Fruit fly (Drosophila melanogaster) whole organism, embryonic: ENCODE measurements around the gene awd.

Experiments used
- Ada2b ChIP-seq: fragments of 200-800 bp; sonication (Bioruptor generic); IDR thresholded peaks from 2 replicates; pipeline ENCODE4 v1.3.6; 2022; ENCODE audit warnings: missing biosample characterization, missing genetic modification characterization
- Asciz ChIP-seq: fragments of 200-800 bp; sonication (Bioruptor generic); optimal IDR thresholded peaks from 2 replicates; lab custom pipeline; 2017; ENCODE audit warnings: missing biosample characterization, mild to moderate bottlenecking, missing genetic modification characterization, missing genetic modification reagents
- Bteb2 ChIP-seq: fragments of 200-800 bp; sonication (Bioruptor generic); optimal IDR thresholded peaks from 2 replicates; lab custom pipeline; 2016; ENCODE audit warnings: missing biosample characterization, missing genetic modification characterization
- CG10274 ChIP-seq: fragments of 200-800 bp; sonication (Bioruptor generic); optimal IDR thresholded peaks from 3 replicates; lab custom pipeline; 2017; ENCODE audit warnings: missing biosample characterization, mild to moderate bottlenecking, missing genetic modification characterization
- CG10654 ChIP-seq: fragments of 200-800 bp; sonication (Bioruptor generic); optimal IDR thresholded peaks from 2 replicates; lab custom pipeline; 2016; ENCODE audit warnings: missing biosample characterization, missing genetic modification characterization
- CG11560 ChIP-seq: fragments of 200-800 bp; sonication (Bioruptor generic); IDR thresholded peaks from 3 replicates; pipeline ENCODE4 v1.3.6; 2022; ENCODE audit warnings: missing biosample characterization, missing genetic modification characterization
- CG11723 ChIP-seq: fragments of 200-800 bp; sonication (Bioruptor generic); optimal IDR thresholded peaks from 2 replicates; lab custom pipeline; 2017; ENCODE audit warnings: missing biosample characterization, mild to moderate bottlenecking, missing genetic modification characterization
- CG12071 ChIP-seq: fragments of 200-800 bp; sonication (Bioruptor generic); optimal IDR thresholded peaks from 3 replicates; lab custom pipeline; 2018; ENCODE audit warnings: missing biosample characterization, mild to moderate bottlenecking, missing genetic modification characterization
- CG1529 ChIP-seq: fragments of 200-800 bp; sonication (Bioruptor generic); optimal IDR thresholded peaks from 3 replicates; lab custom pipeline; 2018; ENCODE audit warnings: missing biosample characterization, missing genetic modification characterization
- CG15601 ChIP-seq: fragments of 200-800 bp; sonication (Bioruptor generic); optimal IDR thresholded peaks from 3 replicates; lab custom pipeline; 2019; ENCODE audit warnings: missing biosample characterization, mild to moderate bottlenecking, missing genetic modification characterization, moderate library complexity
- CG17912 ChIP-seq: fragments of 200-800 bp; sonication (Bioruptor generic); optimal IDR thresholded peaks from 2 replicates; lab custom pipeline; 2018; ENCODE audit warnings: missing biosample characterization, mild to moderate bottlenecking, missing genetic modification characterization
- CG2129 ChIP-seq: fragments of 200-800 bp; sonication (Bioruptor generic); IDR thresholded peaks from 2 replicates; pipeline ENCODE4 v1.3.6; 2022; ENCODE audit warnings: missing biosample characterization, missing genetic modification characterization; ENCODE audit not compliant: partially characterized antibody
- CG31224 ChIP-seq: fragments of 200-800 bp; sonication (Bioruptor generic); IDR thresholded peaks from 2 replicates; pipeline ENCODE4 v1.3.6; 2022; ENCODE audit warnings: missing biosample characterization, missing genetic modification characterization
- CG31388 ChIP-seq: fragments of 200-800 bp; sonication (Bioruptor generic); optimal IDR thresholded peaks from 2 replicates; lab custom pipeline; 2016; ENCODE audit warnings: missing biosample characterization, missing genetic modification characterization
- CG3281 ChIP-seq: fragments of 200-800 bp; sonication (Bioruptor generic); optimal IDR thresholded peaks from 3 replicates; lab custom pipeline; 2017; ENCODE audit warnings: missing biosample characterization, mild to moderate bottlenecking, missing genetic modification characterization
- CG4404 ChIP-seq: fragments of 200-800 bp; sonication (Bioruptor generic); IDR thresholded peaks from 2 replicates; pipeline ENCODE4 v1.3.6; 2022; ENCODE audit warnings: missing biosample characterization, missing genetic modification characterization
- CG6254 ChIP-seq: fragments of 200-800 bp; sonication (Bioruptor generic); optimal IDR thresholded peaks from 3 replicates; lab custom pipeline; 2017; ENCODE audit warnings: mild to moderate bottlenecking, missing biosample characterization, missing genetic modification reagents, missing genetic modification characterization
- CG6854 ChIP-seq: fragments of 200-800 bp; sonication (Bioruptor generic); optimal IDR thresholded peaks from 3 replicates; lab custom pipeline; 2017; ENCODE audit warnings: missing biosample characterization, mild to moderate bottlenecking, missing genetic modification characterization
- CG7271 ChIP-seq: fragments of 200-800 bp; sonication (Bioruptor generic); optimal IDR thresholded peaks from 2 replicates; lab custom pipeline; 2018; ENCODE audit warnings: missing biosample characterization, mild to moderate bottlenecking, missing genetic modification characterization, moderate library complexity
- CG8924 ChIP-seq: fragments of 200-800 bp; optimal IDR thresholded peaks from 3 replicates; lab custom pipeline; 2019; ENCODE audit warnings: missing biosample characterization, mild to moderate bottlenecking, missing genetic modification characterization, moderate library complexity
- CG8944 ChIP-seq: fragments of 200-800 bp; sonication (Bioruptor generic); optimal IDR thresholded peaks from 3 replicates; lab custom pipeline; 2016; ENCODE audit warnings: missing biosample characterization, missing genetic modification characterization
- CG9437 ChIP-seq: fragments of 200-800 bp; sonication (Bioruptor generic); optimal IDR thresholded peaks from 2 replicates; lab custom pipeline; 2018; ENCODE audit warnings: missing biosample characterization, mild to moderate bottlenecking, missing genetic modification characterization
- CG9797 ChIP-seq: fragments of 200-800 bp; sonication (Bioruptor generic); optimal IDR thresholded peaks from 3 replicates; lab custom pipeline; 2018; ENCODE audit warnings: missing biosample characterization, mild to moderate bottlenecking, missing genetic modification characterization
- D19B ChIP-seq: fragments of 200-800 bp; sonication (Bioruptor generic); optimal IDR thresholded peaks from 2 replicates; lab custom pipeline; 2017; ENCODE audit warnings: missing biosample characterization, mild to moderate bottlenecking, missing genetic modification characterization
- Dbx ChIP-seq: fragments of 200-800 bp; sonication (Bioruptor generic); IDR thresholded peaks from 3 replicates; pipeline ENCODE4 v1.3.6; 2022; ENCODE audit warnings: missing biosample characterization, missing genetic modification characterization
- Dip2 ChIP-seq: fragments of 200-800 bp; sonication (Bioruptor generic); IDR thresholded peaks from 2 replicates; pipeline ENCODE4 v1.3.6; 2022; ENCODE audit warnings: missing biosample characterization, missing genetic modification characterization
- Dip3 ChIP-seq: fragments of 200-800 bp; sonication (Bioruptor generic); optimal IDR thresholded peaks from 3 replicates; lab custom pipeline; 2016; ENCODE audit warnings: missing biosample characterization, missing genetic modification characterization
- Fer1 ChIP-seq: fragments of 200-800 bp; sonication (Bioruptor generic); optimal IDR thresholded peaks from 2 replicates; lab custom pipeline; 2017; ENCODE audit warnings: missing biosample characterization, mild to moderate bottlenecking, missing genetic modification characterization
- Fer2 ChIP-seq: fragments of 200-800 bp; sonication (Bioruptor generic); optimal IDR thresholded peaks from 2 replicates; lab custom pipeline; 2018; ENCODE audit warnings: missing biosample characterization, mild to moderate bottlenecking, missing genetic modification characterization, moderate library complexity
- Hand ChIP-seq: fragments of 200-800 bp; sonication (Bioruptor generic); optimal IDR thresholded peaks from 2 replicates; lab custom pipeline; 2017; ENCODE audit warnings: mild to moderate bottlenecking, missing biosample characterization, missing genetic modification reagents, missing genetic modification characterization
- Hsf ChIP-seq: fragments of 200-800 bp; sonication (Bioruptor generic); optimal IDR thresholded peaks from 3 replicates; lab custom pipeline; 2016; ENCODE audit warnings: missing biosample characterization, missing genetic modification characterization
- NC2β ChIP-seq: fragments of 200-800 bp; sonication (Bioruptor generic); optimal IDR thresholded peaks from 2 replicates; lab custom pipeline; 2016; ENCODE audit warnings: missing biosample characterization, missing genetic modification characterization
- Nf-YB ChIP-seq: fragments of 200-800 bp; sonication (Bioruptor generic); optimal IDR thresholded peaks from 3 replicates; lab custom pipeline; 2019; ENCODE audit warnings: missing biosample characterization, mild to moderate bottlenecking, missing genetic modification characterization, moderate library complexity
- Opbp ChIP-seq: fragments of 200-800 bp; sonication (Bioruptor generic); IDR thresholded peaks from 3 replicates; pipeline ENCODE4 v1.3.6; 2022; ENCODE audit warnings: missing biosample characterization, missing genetic modification characterization; ENCODE audit not compliant: partially characterized antibody
- Xrp1 ChIP-seq: fragments of 200-800 bp; sonication (Bioruptor generic); IDR thresholded peaks from 2 replicates; pipeline ENCODE4 v1.3.6; 2022; ENCODE audit warnings: missing biosample characterization, missing genetic modification characterization
- ac ChIP-seq: fragments of 200-800 bp; sonication (Bioruptor generic); optimal IDR thresholded peaks from 3 replicates; lab custom pipeline; 2017; ENCODE audit warnings: missing biosample characterization, mild to moderate bottlenecking, missing genetic modification characterization
- chn ChIP-seq: fragments of 200-800 bp; sonication (Bioruptor generic); optimal IDR thresholded peaks from 2 replicates; lab custom pipeline; 2016; ENCODE audit warnings: missing biosample characterization, missing genetic modification characterization
- fd3F ChIP-seq: fragments of 200-800 bp; sonication (Bioruptor generic); optimal IDR thresholded peaks from 2 replicates; lab custom pipeline; 2018; ENCODE audit warnings: missing biosample characterization, mild to moderate bottlenecking, missing genetic modification characterization, moderate library complexity
- her ChIP-seq: fragments of 200-800 bp; sonication (Bioruptor generic); optimal IDR thresholded peaks from 2 replicates; lab custom pipeline; 2016; ENCODE audit warnings: missing biosample characterization, missing genetic modification characterization
- insv ChIP-seq, 2 experiments: fragments of 200-800 bp; sonication (Bioruptor generic); optimal IDR thresholded peaks; 3 replicates each; lab custom pipeline; 2016 to 2018; ENCODE audit warnings: missing biosample characterization in 2 of 2, missing genetic modification characterization in 2 of 2
- kni ChIP-seq: fragments of 200-800 bp; sonication (Bioruptor generic); optimal IDR thresholded peaks from 3 replicates; lab custom pipeline; 2017; ENCODE audit warnings: mild to moderate bottlenecking, missing biosample characterization, missing genetic modification reagents, missing genetic modification characterization
- lola ChIP-seq, 3 experiments: fragments of >200 bp in 2 of 3; fragments of 200-800 bp in 1 of 3; sonication (Bioruptor generic) in 1 of 3; optimal IDR thresholded peaks; 2 replicates each; lab custom pipeline; 2017 to 2019; ENCODE audit warnings: missing biosample characterization in 3 of 3, missing genetic modification characterization in 3 of 3, mild to moderate bottlenecking in 1 of 3, moderate library complexity in 1 of 3
- mld ChIP-seq: fragments of 200-800 bp; sonication (Bioruptor generic); IDR thresholded peaks from 3 replicates; pipeline ENCODE4 v1.3.6; 2022; ENCODE audit warnings: missing biosample characterization, missing genetic modification characterization; ENCODE audit not compliant: partially characterized antibody
- nerfin-1 ChIP-seq: fragments of 200-800 bp; sonication (Bioruptor generic); optimal IDR thresholded peaks from 3 replicates; lab custom pipeline; 2019; ENCODE audit warnings: missing biosample characterization, mild to moderate bottlenecking, missing genetic modification characterization, moderate library complexity
- nmo ChIP-seq: fragments of 200-800 bp; sonication (Bioruptor generic); optimal IDR thresholded peaks from 2 replicates; lab custom pipeline; 2018; ENCODE audit warnings: missing biosample characterization, mild to moderate bottlenecking, missing genetic modification characterization, moderate library complexity
- pita ChIP-seq: fragments of 200-800 bp; sonication (Bioruptor generic); optimal IDR thresholded peaks from 2 replicates; lab custom pipeline; 2017; ENCODE audit warnings: missing biosample characterization, mild to moderate bottlenecking, missing genetic modification characterization
- rib ChIP-seq: fragments of 200-800 bp; sonication (Bioruptor generic); IDR thresholded peaks from 2 replicates; pipeline ENCODE4 v1.3.6; 2022; ENCODE audit warnings: missing biosample characterization, missing genetic modification characterization
- trh ChIP-seq: fragments of 200-800 bp; sonication (Bioruptor generic); optimal IDR thresholded peaks from 2 replicates; lab custom pipeline; 2016; ENCODE audit warnings: missing biosample characterization, missing genetic modification characterization
- zen2 ChIP-seq: fragments of 200-800 bp; sonication (Bioruptor generic); IDR thresholded peaks from 3 replicates; pipeline ENCODE4 v1.3.6; 2022; ENCODE audit warnings: missing biosample characterization, missing genetic modification characterization; ENCODE audit not compliant: partially characterized antibody

The awd gene

DNA sequence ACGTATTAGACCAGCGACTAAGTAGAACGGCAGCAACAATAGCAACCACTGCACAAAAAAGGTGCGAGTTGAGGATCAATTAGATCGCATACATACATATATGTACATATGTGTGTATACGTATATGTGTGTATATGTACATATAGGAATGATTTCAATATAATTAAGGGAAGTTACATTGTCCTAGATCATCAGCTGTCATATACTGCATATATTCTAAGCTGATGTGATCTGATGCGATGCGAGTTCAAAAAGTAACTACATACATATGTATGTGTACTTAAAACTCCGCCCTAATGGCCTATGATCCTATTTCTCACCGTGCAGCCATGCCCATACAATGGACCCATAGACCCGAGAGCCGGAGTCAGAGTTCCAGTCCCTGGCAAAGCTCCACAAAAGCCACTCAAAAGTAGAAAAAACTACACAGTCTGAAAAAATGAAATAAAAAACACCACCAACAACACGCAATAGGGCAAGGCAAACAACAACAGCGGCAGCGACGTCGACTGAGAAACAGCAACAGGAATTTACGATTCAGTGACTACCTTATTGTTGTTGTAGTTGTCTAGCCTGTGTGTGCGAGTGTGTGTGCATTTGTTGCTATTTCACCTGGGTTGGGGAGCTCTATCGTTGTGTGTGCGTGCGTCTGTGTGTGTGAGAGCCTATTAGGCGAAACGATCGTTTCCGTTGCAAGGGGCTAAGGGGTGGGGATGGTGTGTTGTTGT, 22.5 kb downstream of the awd start (continued):
- TF ChIP-seq Fer2 (tag; lab: Kevin White, UChicago): no peak
- no peak for TF ChIP-seq Nf-YB (GFP tag; lab: Kevin White, UChicago)
- no peak for TF ChIP-seq Dip2
- TF ChIP-seq CG31224 (GFP tag; lab: Robert Waterston, UW): no peak
- TF ChIP-seq CG9437 (GFP tag; lab: Kevin White, UChicago): no peak
- TF ChIP-seq CG10274: no peak
- TF ChIP-seq CG1529 (GFP tag; lab: Kevin White, UChicago): no peak
- TF ChIP-seq CG11560 (tag; lab: Robert Waterston, UW): no peak
- no peak for TF ChIP-seq chn
- TF ChIP-seq kni (GFP tag; lab: Kevin White, UChicago): peak; percentile 55
- peak; percentile 35 for TF ChIP-seq CG8924
- TF ChIP-seq Opbp: no peak
- no peak for TF ChIP-seq fd3F
- no peak for TF ChIP-seq CG15601
- TF ChIP-seq rib (GFP tag; lab: Robert Waterston, UW): no peak
- TF ChIP-seq mld (GFP tag; lab: Robert Waterston, UW): no peak
- TF ChIP-seq CG9797: no peak
- TF ChIP-seq CG12071: no peak
- TF ChIP-seq pita (GFP tag; lab: Kevin White, UChicago): no peak
- no peak for TF ChIP-seq Dip3 (GFP tag; lab: Kevin White, UChicago)
- no peak for TF ChIP-seq Hsf
- TF ChIP-seq Asciz (GFP tag; lab: Kevin White, UChicago): no peak
- TF ChIP-seq CG3281: peak; percentile 25
- no peak for TF ChIP-seq CG4404
- TF ChIP-seq CG7271: no peak
- no peak for TF ChIP-seq Dbx
- TF ChIP-seq CG10654 (GFP tag; lab: Kevin White, UChicago): no peak
- no peak for TF ChIP-seq trh (GFP tag; lab: Kevin White, UChicago)
- no peak for TF ChIP-seq nerfin-1 (tag; lab: Kevin White, UChicago)
- no peak for TF ChIP-seq Bteb2 (GFP tag; lab: Kevin White, UChicago)
- peak; percentile 28; the same call in 1 of the 2 replicates for TF ChIP-seq Xrp1 (GFP tag; lab: Robert Waterston, UW)
- peak in 1 of 3 experiments; percentile 5 for TF ChIP-seq lola (GFP tag; optimal IDR thresholded peaks at IDR 0.05; lab: Kevin White, UChicago)
- TF ChIP-seq ac: no peak
- no peak for TF ChIP-seq CG2129 (GFP tag; lab: Robert Waterston, UW)
- no peak for TF ChIP-seq Hand (GFP tag; lab: Kevin White, UChicago)
- no peak for TF ChIP-seq Ada2b
- TF ChIP-seq D19B (GFP tag; lab: Kevin White, UChicago): no peak
- TF ChIP-seq nmo: peak; percentile 47
- no peak for TF ChIP-seq zen2
- TF ChIP-seq CG6854: no peak
- TF ChIP-seq CG6254 (GFP tag; lab: Kevin White, UChicago): no peak
- TF ChIP-seq CG11723 (GFP tag; lab: Kevin White, UChicago): peak; percentile 26
- TF ChIP-seq insv (GFP tag; optimal IDR thresholded peaks at IDR 0.05; lab: Kevin White, UChicago): no peak
- no peak for TF ChIP-seq CG17912 (GFP tag; lab: Kevin White, UChicago)
- no peak for TF ChIP-seq Fer1
- TF ChIP-seq her (GFP tag; lab: Kevin White, UChicago): no peak
- no peak for TF ChIP-seq CG8944 (GFP tag; lab: Kevin White, UChicago)
- TF ChIP-seq CG31388 (GFP tag; lab: Kevin White, UChicago): no peak
- TF ChIP-seq NC2β: no peak
